Worm (Caenorhabditis elegans) whole organism, midembryonic: ENCODE results near the gene srab-9.

ENCODE experiments used
- flt-1 ChIP-seq: fragments of 200-800 bp; sonication (Bioruptor generic); IDR thresholded peaks from 2 replicates; pipeline ENCODE4 v1.3.6; 2022; ENCODE audit warnings: missing genetic modification characterization, missing compliant biosample characterization
- ref-1 ChIP-seq: fragments of 200-800 bp; sonication (Bioruptor generic); conservative IDR thresholded peaks from 2 replicates; pipeline ENCODE4 v1.3.6; 2022; ENCODE audit warnings: missing genetic modification reagents, missing genetic modification characterization, missing compliant biosample characterization
- ztf-23 ChIP-seq: fragments of 200-800 bp; sonication (Bioruptor generic); IDR thresholded peaks from 2 replicates; pipeline ENCODE4 v1.3.6; 2022; ENCODE audit warnings: missing genetic modification reagents, missing genetic modification characterization, missing compliant biosample characterization

- TF ChIP-seq flt-1 (GFP tag; lab: Robert Waterston, UW), result no peak
- no peak for TF ChIP-seq ztf-23 (GFP tag; lab: Robert Waterston, UW)
- TF ChIP-seq ref-1, result no peak
These were observed 44.8 kb upstream of the srab-9 start for ce11 chrV:3185855-3186254.
